Fruit fly (Drosophila melanogaster): ENCODE measurements around the gene Cpr67Fb.
A peak's percentile ranks its signal among the peaks of the same experiment; 100 is the strongest.

DNA sequence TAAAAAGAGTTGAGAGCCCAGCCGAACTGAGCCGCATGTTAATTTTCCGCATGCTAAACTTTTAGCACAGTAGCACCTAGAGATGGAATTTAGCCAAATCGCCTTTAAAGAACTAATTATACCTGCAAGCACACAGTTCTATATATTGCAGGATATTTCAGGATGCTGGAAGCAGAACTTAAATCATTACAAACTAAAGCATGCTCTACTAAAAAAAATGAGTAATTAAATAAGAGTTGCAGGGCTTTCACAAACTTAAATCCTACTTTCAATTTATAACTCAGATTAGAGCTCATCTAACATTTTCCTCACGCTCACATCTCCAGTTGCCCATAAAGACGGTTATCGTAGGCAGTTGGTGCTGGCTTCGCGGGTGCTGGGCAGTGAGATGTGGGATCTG lies 30.7 kb downstream of the Cpr67Fb start:
- TF ChIP-seq Ets96B (tag; optimal IDR thresholded peaks at IDR 0.05) (no peak), Hr39 (GFP tag; optimal IDR thresholded peaks at IDR 0.05) (no peak), Sox15 (GFP tag; optimal IDR thresholded peaks at IDR 0.05) (no peak), vri (GFP tag; optimal IDR thresholded peaks at IDR 0.05) (no peak), CG31627 (GFP tag; optimal IDR thresholded peaks at IDR 0.05) (no peak), OdsH (GFP tag; optimal IDR thresholded peaks at IDR 0.05) (no peak), CG32006 (GFP tag; optimal IDR thresholded peaks at IDR 0.05) (peak; percentile 30), CG6854 (GFP tag; optimal IDR thresholded peaks at IDR 0.05) (no peak), CG6163 (GFP tag; IDR thresholded peaks at IDR 0.05) (no peak), dac (GFP tag; optimal IDR thresholded peaks at IDR 0.05) (no peak), fd59A (GFP tag; optimal IDR thresholded peaks at IDR 0.05) (no peak)

All from whole organism, prepupa.